Fruit fly (Drosophila melanogaster) whole organism, embryonic: ENCODE measurements around the gene CG10508.
A peak's percentile ranks its signal among the peaks of the same experiment; 100 is the strongest.

Experiments used
- Adf1 ChIP-seq: fragments of 200-800 bp; sonication (Bioruptor generic); IDR thresholded peaks from 2 replicates; pipeline ENCODE4 v1.3.6; 2022; ENCODE audit warnings: missing biosample characterization, missing genetic modification characterization
- CG10267 ChIP-seq: fragments of 200-800 bp; sonication (Bioruptor generic); optimal IDR thresholded peaks from 2 replicates; lab custom pipeline; 2018; ENCODE audit warnings: missing biosample characterization, mild to moderate bottlenecking, missing genetic modification characterization, moderate library complexity
- CG11504 ChIP-seq: fragments of 200-800 bp; sonication (Bioruptor generic); optimal IDR thresholded peaks from 3 replicates; lab custom pipeline; 2019; ENCODE audit warnings: missing biosample characterization, mild to moderate bottlenecking, missing genetic modification characterization, moderate library complexity
- CG12071 ChIP-seq: fragments of 200-800 bp; sonication (Bioruptor generic); optimal IDR thresholded peaks from 3 replicates; lab custom pipeline; 2018; ENCODE audit warnings: missing biosample characterization, mild to moderate bottlenecking, missing genetic modification characterization
- CG13894 ChIP-seq: fragments of 200-800 bp; sonication (Bioruptor generic); optimal IDR thresholded peaks from 3 replicates; lab custom pipeline; 2018; ENCODE audit warnings: missing biosample characterization, mild to moderate bottlenecking, missing genetic modification characterization, moderate library complexity
- CG15514 ChIP-seq: fragments of 200-800 bp; sonication (Bioruptor generic); optimal IDR thresholded peaks from 3 replicates; lab custom pipeline; 2017; ENCODE audit warnings: missing biosample characterization, missing genetic modification characterization, mild to moderate bottlenecking, moderate library complexity, missing genetic modification reagents
- CG16779 ChIP-seq: fragments of 200-800 bp; sonication (Bioruptor generic); IDR thresholded peaks from 2 replicates; pipeline ENCODE4 v1.3.6; 2022; ENCODE audit warnings: missing biosample characterization, missing genetic modification characterization
- CG17912 ChIP-seq: fragments of 200-800 bp; sonication (Bioruptor generic); optimal IDR thresholded peaks from 2 replicates; lab custom pipeline; 2018; ENCODE audit warnings: missing biosample characterization, mild to moderate bottlenecking, missing genetic modification characterization
- CG2120 ChIP-seq: fragments of 200-800 bp; sonication (Bioruptor generic); optimal IDR thresholded peaks from 3 replicates; lab custom pipeline; 2016; ENCODE audit warnings: missing biosample characterization, missing genetic modification characterization
- CG2202 ChIP-seq: fragments of 200-800 bp; sonication (Bioruptor generic); optimal IDR thresholded peaks from 2 replicates; lab custom pipeline; 2018; ENCODE audit warnings: missing biosample characterization, mild to moderate bottlenecking, missing genetic modification characterization
- CG34422 ChIP-seq: fragments of 200-800 bp; sonication (Bioruptor generic); IDR thresholded peaks from 3 replicates; pipeline ENCODE4 v1.3.6; 2022; ENCODE audit warnings: missing biosample characterization, missing genetic modification characterization
- CG4282 ChIP-seq: fragments of 200-800 bp; sonication (Bioruptor generic); optimal IDR thresholded peaks from 2 replicates; lab custom pipeline; 2016; ENCODE audit warnings: missing biosample characterization, missing genetic modification characterization
- CG5180 ChIP-seq: fragments of 200-800 bp; sonication (Bioruptor generic); optimal IDR thresholded peaks from 3 replicates; lab custom pipeline; 2017; ENCODE audit warnings: missing biosample characterization, missing genetic modification characterization, mild to moderate bottlenecking, moderate library complexity, missing genetic modification reagents
- CG7745 ChIP-seq: fragments of 200-800 bp; sonication (Bioruptor generic); optimal IDR thresholded peaks from 2 replicates; lab custom pipeline; 2018; ENCODE audit warnings: missing biosample characterization, mild to moderate bottlenecking, missing genetic modification characterization, moderate library complexity
- CG8290 ChIP-seq, 3 experiments: fragments of 200-800 bp; sonication (Bioruptor generic); optimal IDR thresholded peaks; 2 replicates each; lab custom pipeline; 2016 to 2019; ENCODE audit warnings: missing biosample characterization in 3 of 3, missing genetic modification characterization in 3 of 3, mild to moderate bottlenecking in 2 of 3, moderate library complexity in 1 of 3
- CG8359 ChIP-seq: fragments of 200-800 bp; sonication (Bioruptor generic); optimal IDR thresholded peaks from 2 replicates; lab custom pipeline; 2017; ENCODE audit warnings: missing biosample characterization, mild to moderate bottlenecking, missing genetic modification characterization, borderline replicate concordance
- Dbx ChIP-seq: fragments of 200-800 bp; sonication (Bioruptor generic); IDR thresholded peaks from 3 replicates; pipeline ENCODE4 v1.3.6; 2022; ENCODE audit warnings: missing biosample characterization, missing genetic modification characterization
- Deaf1 ChIP-seq: fragments of 200-800 bp; optimal IDR thresholded peaks from 3 replicates; lab custom pipeline; 2019; ENCODE audit warnings: missing biosample characterization, mild to moderate bottlenecking, missing genetic modification characterization, moderate library complexity
- Dp ChIP-seq: fragments of 200-800 bp; sonication (Bioruptor generic); optimal IDR thresholded peaks from 2 replicates; lab custom pipeline; 2018; ENCODE audit warnings: missing biosample characterization, mild to moderate bottlenecking, missing genetic modification characterization, moderate library complexity
- E2f2 ChIP-seq: fragments of 200-800 bp; sonication (Bioruptor generic); IDR thresholded peaks from 2 replicates; pipeline ENCODE4 v1.3.6; 2022; ENCODE audit warnings: missing biosample characterization, missing genetic modification characterization
- Fer1 ChIP-seq: fragments of 200-800 bp; sonication (Bioruptor generic); optimal IDR thresholded peaks from 2 replicates; lab custom pipeline; 2017; ENCODE audit warnings: missing biosample characterization, mild to moderate bottlenecking, missing genetic modification characterization
- GATAe ChIP-seq: fragments of 200-800 bp; sonication (Bioruptor generic); conservative IDR thresholded peaks from 2 replicates; pipeline ENCODE4 v1.3.6; 2022; ENCODE audit warnings: missing biosample characterization, missing genetic modification characterization
- Hmr ChIP-seq: fragments of 200-800 bp; sonication (Bioruptor generic); optimal IDR thresholded peaks from 3 replicates; lab custom pipeline; 2017; ENCODE audit warnings: mild to moderate bottlenecking, missing biosample characterization, missing genetic modification reagents, missing genetic modification characterization
- Jarid2 ChIP-seq: fragments of 200-800 bp; sonication (Bioruptor generic); optimal IDR thresholded peaks from 3 replicates; lab custom pipeline; 2017; ENCODE audit warnings: mild to moderate bottlenecking, missing biosample characterization, missing genetic modification reagents, missing genetic modification characterization
- MBD-R2 ChIP-seq: fragments of 200-800 bp; sonication (Bioruptor generic); IDR thresholded peaks from 2 replicates; pipeline ENCODE4 v1.3.6; 2022; ENCODE audit warnings: missing biosample characterization, missing genetic modification characterization
- Med ChIP-seq: fragments of 200-800 bp; sonication (Bioruptor generic); peaks from one replicate; lab custom pipeline; 2016; ENCODE audit warnings: missing biosample characterization, missing genetic modification characterization, mild to moderate bottlenecking, inconsistent platforms, moderate library complexity
- Myb ChIP-seq: fragments of 200-800 bp; sonication (Bioruptor generic); optimal IDR thresholded peaks from 2 replicates; lab custom pipeline; 2016; ENCODE audit warnings: missing biosample characterization, missing genetic modification characterization
- Nf-YC ChIP-seq: fragments of 200-800 bp; optimal IDR thresholded peaks from 3 replicates; lab custom pipeline; 2019; ENCODE audit warnings: missing biosample characterization, mild to moderate bottlenecking, missing genetic modification characterization, moderate library complexity
- abd-A ChIP-seq: fragments of 200-800 bp; sonication (Bioruptor generic); optimal IDR thresholded peaks from 3 replicates; lab custom pipeline; 2019; ENCODE audit warnings: missing biosample characterization, mild to moderate bottlenecking, missing genetic modification characterization, moderate library complexity
- ase ChIP-seq: fragments of 200-800 bp; sonication (Bioruptor generic); IDR thresholded peaks from 3 replicates; pipeline ENCODE4 v1.3.6; 2022; ENCODE audit warnings: missing biosample characterization, missing genetic modification characterization
- caup ChIP-seq: fragments of 200-800 bp; sonication (Bioruptor generic); optimal IDR thresholded peaks from 3 replicates; lab custom pipeline; 2017; ENCODE audit warnings: missing biosample characterization, mild to moderate bottlenecking, missing genetic modification characterization, moderate library complexity; ENCODE audit not compliant: severe bottlenecking
- chinmo ChIP-seq: fragments of 200-800 bp; sonication (Bioruptor generic); IDR thresholded peaks from 4 replicates; pipeline ENCODE4 v1.3.6; 2022; ENCODE audit warnings: missing biosample characterization, missing genetic modification characterization; ENCODE audit not compliant: partially characterized antibody
- gfzf ChIP-seq: fragments of 200-800 bp; sonication (Bioruptor generic); optimal IDR thresholded peaks from 2 replicates; lab custom pipeline; 2016; ENCODE audit warnings: missing biosample characterization, mild to moderate bottlenecking, missing genetic modification characterization, moderate library complexity
- grau ChIP-seq: fragments of 200-800 bp; optimal IDR thresholded peaks from 3 replicates; lab custom pipeline; 2019; ENCODE audit warnings: missing biosample characterization, mild to moderate bottlenecking, missing genetic modification characterization, moderate library complexity
- gro ChIP-seq: fragments of 200-800 bp; sonication (Bioruptor generic); optimal IDR thresholded peaks from 2 replicates; lab custom pipeline; 2016; ENCODE audit warnings: missing biosample characterization, missing genetic modification characterization
- hkb ChIP-seq, 2 experiments: fragments of 200-800 bp in 1 of 2; fragments of >200 bp in 1 of 2; sonication (Bioruptor generic) in 1 of 2; IDR thresholded peaks in 1 of 2; optimal IDR thresholded peaks in 1 of 2; 2 replicates each; pipeline versions ENCODE4 v1.3.6 to Lab custom; 2017 to 2022; ENCODE audit warnings: missing biosample characterization in 1 of 2, missing genetic modification characterization in 1 of 2
- kay ChIP-seq: fragments of 200-800 bp; sonication (Bioruptor generic); optimal IDR thresholded peaks from 2 replicates; lab custom pipeline; 2016; ENCODE audit warnings: missing biosample characterization, missing genetic modification characterization
- lab ChIP-seq: fragments of 200-800 bp; sonication (Bioruptor generic); optimal IDR thresholded peaks from 3 replicates; lab custom pipeline; 2017; ENCODE audit warnings: missing biosample characterization, missing genetic modification characterization, mild to moderate bottlenecking, moderate library complexity, missing genetic modification reagents
- mam ChIP-seq: fragments of 200-800 bp; sonication (Bioruptor generic); optimal IDR thresholded peaks from 3 replicates; lab custom pipeline; 2016; ENCODE audit warnings: missing biosample characterization, missing genetic modification characterization
- nerfin-1 ChIP-seq: fragments of 200-800 bp; sonication (Bioruptor generic); optimal IDR thresholded peaks from 3 replicates; lab custom pipeline; 2019; ENCODE audit warnings: missing biosample characterization, mild to moderate bottlenecking, missing genetic modification characterization, moderate library complexity
- repo ChIP-seq: fragments of 200-800 bp; sonication (Bioruptor generic); optimal IDR thresholded peaks from 2 replicates; lab custom pipeline; 2016; ENCODE audit warnings: missing biosample characterization, missing genetic modification characterization
- sd ChIP-seq: fragments of 200-800 bp; sonication (Bioruptor generic); optimal IDR thresholded peaks from 3 replicates; lab custom pipeline; 2018; ENCODE audit warnings: missing biosample characterization, mild to moderate bottlenecking, missing genetic modification characterization, moderate library complexity
- seq ChIP-seq: fragments of 200-800 bp; sonication (Bioruptor generic); IDR thresholded peaks from 2 replicates; pipeline ENCODE4 v1.3.6; 2022; ENCODE audit warnings: missing biosample characterization, missing genetic modification characterization
- slbo ChIP-seq: fragments of 200-800 bp; sonication (Bioruptor generic); IDR thresholded peaks from 2 replicates; pipeline ENCODE4 v1.3.6; 2022; ENCODE audit warnings: missing biosample characterization, missing genetic modification characterization
- unc-4 ChIP-seq: fragments of 200-800 bp; sonication (Bioruptor generic); IDR thresholded peaks from 2 replicates; pipeline ENCODE4 v1.3.6; 2022; ENCODE audit warnings: missing biosample characterization, missing genetic modification characterization; ENCODE audit not compliant: partially characterized antibody
- z ChIP-seq: fragments of 200-800 bp; sonication (Bioruptor generic); IDR thresholded peaks from 3 replicates; pipeline ENCODE4 v1.3.6; 2022; ENCODE audit warnings: missing biosample characterization, missing genetic modification characterization
- zfh2 ChIP-seq: fragments of 200-800 bp; sonication (Bioruptor generic); optimal IDR thresholded peaks from 2 replicates; lab custom pipeline; 2016; ENCODE audit warnings: missing biosample characterization, missing genetic modification characterization

Gene CG10508

DNA sequence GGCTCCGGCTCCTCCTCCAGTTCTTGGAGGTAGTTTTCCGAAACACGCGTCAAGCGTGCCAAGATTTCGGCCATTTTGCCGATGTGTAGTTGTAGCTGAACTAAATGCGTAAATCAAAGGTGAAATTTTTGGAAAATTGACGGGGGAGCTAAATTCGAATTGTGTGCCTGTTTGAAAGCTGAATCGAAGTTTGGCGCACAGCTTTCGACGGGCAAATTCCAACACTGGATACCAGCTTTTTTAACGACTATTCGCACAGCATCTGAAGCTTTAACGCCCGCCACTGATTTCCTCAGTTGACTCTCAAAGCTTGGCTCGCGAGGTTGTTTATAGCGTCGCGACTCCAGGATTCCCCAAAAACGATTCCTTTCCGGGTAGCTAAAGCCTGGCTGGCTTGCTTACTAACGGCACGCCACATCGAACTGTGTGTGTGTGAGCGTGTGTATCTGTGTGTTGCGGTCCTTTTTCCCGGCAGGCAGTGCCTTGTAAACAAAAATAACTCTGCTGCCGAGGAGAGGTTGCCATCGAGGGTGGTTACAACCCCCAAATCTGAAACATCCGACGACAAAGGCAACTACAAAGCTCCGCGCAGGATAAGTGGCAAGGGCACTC lies at the start of gene CG10508, which contains the start of gene CG10510:
CG10508 (plus strand) TSS at position 295 of the 612 bp plus-strand sequence.
CG10510 (minus strand) TSS at position 164 of the 612 bp plus-strand sequence.
- TF ChIP-seq mam (GFP tag; lab: Kevin White, UChicago) (no peak), slbo (GFP tag; lab: Robert Waterston, UW) (peak; percentile 9; the same call in 1 of the 2 replicates), hkb (optimal IDR thresholded peaks at IDR 0.05; lab: Kevin White, UChicago) (no peak), hkb (GFP tag; IDR thresholded peaks at IDR 0.05; lab: Robert Waterston, UW) (no peak), unc-4 (GFP tag; lab: Robert Waterston, UW) (peak; percentile 44; the same call in 1 of the 2 replicates), nerfin-1 (tag; lab: Kevin White, UChicago) (peak; percentile 95), E2f2 (peak; percentile 83), CG10267 (tag; lab: Kevin White, UChicago) (peak; percentile 2), seq (GFP tag; lab: Robert Waterston, UW) (peak; percentile 36; the same call in 1 of the 2 replicates), CG15514 (GFP tag; lab: Kevin White, UChicago) (peak; percentile 37), ase (GFP tag; lab: Robert Waterston, UW) (no peak), GATAe (GFP tag; lab: Robert Waterston, UW) (no peak), CG7745 (no peak), Adf1 (GFP tag; lab: Robert Waterston, UW) (peak; percentile 29; the same call in 1 of the 2 replicates), CG2202 (tag; lab: Kevin White, UChicago) (no peak), Hmr (peak; percentile 33), kay (GFP tag; lab: Kevin White, UChicago) (no peak), z (no peak), grau (tag; lab: Kevin White, UChicago) (no peak), sd (tag; lab: Kevin White, UChicago) (peak; percentile 29), CG4282 (no peak), gro (peak; percentile 16), CG8290 (GFP tag; optimal IDR thresholded peaks at IDR 0.05; lab: Kevin White, UChicago) (no peak), CG8290 (tag; optimal IDR thresholded peaks at IDR 0.05; lab: Kevin White, UChicago) (peak in 1 of 2 experiments; percentile 47), lab (GFP tag; lab: Kevin White, UChicago) (peak; percentile 43), caup (GFP tag; lab: Kevin White, UChicago) (peak; percentile 21), Deaf1 (tag; lab: Kevin White, UChicago) (peak; percentile 69), repo (GFP tag; lab: Kevin White, UChicago) (no peak), Nf-YC (peak; percentile 22), Jarid2 (GFP tag; lab: Kevin White, UChicago) (peak; percentile 55), CG16779 (GFP tag; lab: Robert Waterston, UW) (peak; percentile 89), Dbx (GFP tag; lab: Robert Waterston, UW) (peak; percentile 7; the same call in 1 of the 3 replicates), abd-A (tag; lab: Kevin White, UChicago) (peak; percentile 80), zfh2 (GFP tag; lab: Kevin White, UChicago) (no peak), MBD-R2 (GFP tag; lab: Robert Waterston, UW) (no peak), Myb (peak; percentile 41), Fer1 (GFP tag; lab: Kevin White, UChicago) (peak; percentile 34), CG13894 (tag; lab: Kevin White, UChicago) (peak; percentile 55), CG12071 (GFP tag; lab: Kevin White, UChicago) (peak; percentile 10), CG11504 (peak; percentile 30), CG2120 (GFP tag; lab: Kevin White, UChicago) (no peak), gfzf (GFP tag; lab: Kevin White, UChicago) (no peak), chinmo (GFP tag; lab: Robert Waterston, UW) (0 out of 4 replicates have a peak, but pooled peaks have one; percentile 5), CG8359 (GFP tag; lab: Kevin White, UChicago) (no peak), CG17912 (GFP tag; lab: Kevin White, UChicago) (no peak), Dp (peak; percentile 76), CG34422 (peak; percentile 63; the same call in 1 of the 3 replicates), Med (GFP tag; lab: Kevin White, UChicago) (peak; percentile 80), CG5180 (GFP tag; lab: Kevin White, UChicago) (peak; percentile 34)
